Fruit fly (Drosophila melanogaster) whole organism, embryonic: ENCODE data around the gene Rpt6R.
A peak's percentile ranks its signal among the peaks of the same experiment; 100 is the strongest.

Source experiments
- Asciz ChIP-seq: fragments of 200-800 bp; sonication (Bioruptor generic); optimal IDR thresholded peaks from 2 replicates; lab custom pipeline; 2017; ENCODE audit warnings: missing biosample characterization, mild to moderate bottlenecking, missing genetic modification characterization, missing genetic modification reagents
- CG10462 ChIP-seq: fragments of 200-800 bp; sonication (Bioruptor generic); optimal IDR thresholded peaks from 2 replicates; lab custom pipeline; 2016; ENCODE audit warnings: missing biosample characterization, missing genetic modification characterization
- CG10565 ChIP-seq: fragments of 200-800 bp; sonication (Bioruptor generic); optimal IDR thresholded peaks from 3 replicates; lab custom pipeline; 2016; ENCODE audit warnings: missing biosample characterization, mild to moderate bottlenecking, missing genetic modification characterization
- CG14965 ChIP-seq: fragments of 200-800 bp; sonication (Bioruptor generic); optimal IDR thresholded peaks from 2 replicates; lab custom pipeline; 2016; ENCODE audit warnings: missing biosample characterization, missing genetic modification characterization, borderline replicate concordance
- CG16779 ChIP-seq: fragments of 200-800 bp; sonication (Bioruptor generic); IDR thresholded peaks from 2 replicates; pipeline ENCODE4 v1.3.6; 2022; ENCODE audit warnings: missing biosample characterization, missing genetic modification characterization
- CG17829 ChIP-seq: fragments of 200-800 bp; optimal IDR thresholded peaks from 2 replicates; lab custom pipeline; 2019; ENCODE audit warnings: missing biosample characterization, mild to moderate bottlenecking, missing genetic modification characterization, moderate library complexity
- CG18011 ChIP-seq: fragments of 200-800 bp; sonication (Bioruptor generic); optimal IDR thresholded peaks from 2 replicates; lab custom pipeline; 2017; ENCODE audit warnings: missing biosample characterization, missing genetic modification characterization, mild to moderate bottlenecking, moderate library complexity, missing genotype
- CG2129 ChIP-seq: fragments of 200-800 bp; sonication (Bioruptor generic); IDR thresholded peaks from 2 replicates; pipeline ENCODE4 v1.3.6; 2022; ENCODE audit warnings: missing biosample characterization, missing genetic modification characterization; ENCODE audit not compliant: partially characterized antibody
- CG2875 ChIP-seq: fragments of 200-800 bp; sonication (Bioruptor generic); optimal IDR thresholded peaks from 2 replicates; lab custom pipeline; 2017; ENCODE audit warnings: missing biosample characterization, mild to moderate bottlenecking, missing genetic modification characterization, missing genetic modification reagents
- CG3407 ChIP-seq: fragments of 200-800 bp; sonication (Bioruptor generic); optimal IDR thresholded peaks from 2 replicates; lab custom pipeline; 2018; ENCODE audit warnings: missing biosample characterization, mild to moderate bottlenecking, missing genetic modification characterization
- CG4328 ChIP-seq: fragments of 200-800 bp; sonication (Bioruptor generic); optimal IDR thresholded peaks from 3 replicates; lab custom pipeline; 2017; ENCODE audit warnings: missing biosample characterization, missing genetic modification reagents, missing genetic modification characterization
- CG4854 ChIP-seq: fragments of 200-800 bp; sonication (Bioruptor generic); optimal IDR thresholded peaks from 2 replicates; lab custom pipeline; 2016; ENCODE audit warnings: missing biosample characterization, missing genetic modification characterization, inconsistent platforms
- CG5245 ChIP-seq: fragments of 200-800 bp; sonication (Bioruptor generic); optimal IDR thresholded peaks from 3 replicates; lab custom pipeline; 2016; ENCODE audit warnings: missing biosample characterization, missing genetic modification characterization
- CG6272 ChIP-seq: fragments of 200-800 bp; sonication (Bioruptor generic); IDR thresholded peaks from 2 replicates; pipeline ENCODE4 v1.3.6; 2022; ENCODE audit warnings: missing biosample characterization, missing genetic modification characterization
- CG6654 ChIP-seq: fragments of 200-800 bp; sonication (Bioruptor generic); optimal IDR thresholded peaks from 2 replicates; lab custom pipeline; 2017; ENCODE audit warnings: missing biosample characterization, mild to moderate bottlenecking, missing genetic modification characterization
- CG6854 ChIP-seq: fragments of 200-800 bp; sonication (Bioruptor generic); optimal IDR thresholded peaks from 3 replicates; lab custom pipeline; 2017; ENCODE audit warnings: missing biosample characterization, mild to moderate bottlenecking, missing genetic modification characterization
- CG7963 ChIP-seq: fragments of 200-800 bp; sonication (Bioruptor generic); IDR thresholded peaks from 3 replicates; pipeline ENCODE4 v1.3.6; 2022; ENCODE audit warnings: missing biosample characterization, missing genetic modification characterization; ENCODE audit not compliant: partially characterized antibody
- CG8359 ChIP-seq: fragments of 200-800 bp; sonication (Bioruptor generic); optimal IDR thresholded peaks from 2 replicates; lab custom pipeline; 2017; ENCODE audit warnings: missing biosample characterization, mild to moderate bottlenecking, missing genetic modification characterization, borderline replicate concordance
- CG8944 ChIP-seq: fragments of 200-800 bp; sonication (Bioruptor generic); optimal IDR thresholded peaks from 3 replicates; lab custom pipeline; 2016; ENCODE audit warnings: missing biosample characterization, missing genetic modification characterization
- CG9727 ChIP-seq: fragments of 200-800 bp; sonication (Bioruptor generic); optimal IDR thresholded peaks from 3 replicates; lab custom pipeline; 2017; ENCODE audit warnings: missing biosample characterization, mild to moderate bottlenecking, missing genetic modification characterization
- CG9876 ChIP-seq: fragments of 200-800 bp; sonication (Bioruptor generic); optimal IDR thresholded peaks from 2 replicates; lab custom pipeline; 2016; ENCODE audit warnings: missing biosample characterization, missing genetic modification characterization
- D19A ChIP-seq: fragments of 200-800 bp; optimal IDR thresholded peaks from 3 replicates; lab custom pipeline; 2019; ENCODE audit warnings: missing biosample characterization, mild to moderate bottlenecking, missing genetic modification characterization, moderate library complexity
- Dll ChIP-seq: fragments of 200-800 bp; sonication (Bioruptor generic); IDR thresholded peaks from 4 replicates; pipeline ENCODE4 v1.3.6; 2022; ENCODE audit warnings: missing biosample characterization, missing genetic modification characterization; ENCODE audit not compliant: partially characterized antibody
- Gug ChIP-seq: fragments of 200-800 bp; sonication (Bioruptor generic); IDR thresholded peaks from 4 replicates; pipeline ENCODE4 v1.3.6; 2022; ENCODE audit warnings: missing biosample characterization, missing genetic modification characterization
- Hmx ChIP-seq: fragments of 200-800 bp; sonication (Bioruptor generic); optimal IDR thresholded peaks from 2 replicates; lab custom pipeline; 2016; ENCODE audit warnings: missing biosample characterization, missing genetic modification characterization
- Max ChIP-seq: fragments of 200-800 bp; sonication (Bioruptor generic); optimal IDR thresholded peaks from 2 replicates; lab custom pipeline; 2016; ENCODE audit warnings: missing biosample characterization, mild to moderate bottlenecking, missing genetic modification characterization
- NfI ChIP-seq: fragments of 200-800 bp; sonication (Bioruptor generic); optimal IDR thresholded peaks from 3 replicates; lab custom pipeline; 2018; ENCODE audit warnings: missing biosample characterization, mild to moderate bottlenecking, missing genetic modification characterization, moderate library complexity
- Optix ChIP-seq: fragments of 200-800 bp; sonication (Bioruptor generic); IDR thresholded peaks from 3 replicates; pipeline ENCODE4 v1.3.6; 2022; ENCODE audit warnings: missing biosample characterization, missing genetic modification characterization
- PHDP ChIP-seq: fragments of 200-800 bp; sonication (Bioruptor generic); optimal IDR thresholded peaks from 3 replicates; lab custom pipeline; 2018; ENCODE audit warnings: missing biosample characterization, mild to moderate bottlenecking, missing genetic modification characterization, moderate library complexity
- Xbp1 ChIP-seq: fragments of 200-800 bp; sonication (Bioruptor generic); optimal IDR thresholded peaks from 3 replicates; lab custom pipeline; 2016; ENCODE audit warnings: missing biosample characterization, mild to moderate bottlenecking, missing genetic modification characterization
- crp ChIP-seq, 2 experiments: fragments of 200-800 bp; sonication (Bioruptor generic); optimal IDR thresholded peaks; 2 replicates in 1 of 2; 3 replicates in 1 of 2; lab custom pipeline; 2017; ENCODE audit warnings: missing biosample characterization in 2 of 2, missing genetic modification characterization in 2 of 2, mild to moderate bottlenecking in 1 of 2, moderate library complexity in 1 of 2
- da ChIP-seq: fragments of 200-800 bp; sonication (Bioruptor generic); optimal IDR thresholded peaks from 2 replicates; lab custom pipeline; 2016; ENCODE audit warnings: missing biosample characterization, missing genetic modification characterization
- dmrt99B ChIP-seq: fragments of 200-800 bp; sonication (Bioruptor generic); optimal IDR thresholded peaks from 2 replicates; lab custom pipeline; 2018; ENCODE audit warnings: missing biosample characterization, mild to moderate bottlenecking, missing genetic modification characterization, moderate library complexity
- ems ChIP-seq: fragments of 200-800 bp; sonication (Bioruptor generic); optimal IDR thresholded peaks from 3 replicates; lab custom pipeline; 2016; ENCODE audit warnings: missing biosample characterization, missing genetic modification characterization
- fd96Cb ChIP-seq: fragments of 200-800 bp; sonication (Bioruptor generic); optimal IDR thresholded peaks from 2 replicates; lab custom pipeline; 2018; ENCODE audit warnings: missing biosample characterization, mild to moderate bottlenecking, missing genetic modification characterization, moderate library complexity
- hbn ChIP-seq: fragments of 200-800 bp; sonication (Bioruptor generic); IDR thresholded peaks from 2 replicates; pipeline ENCODE4 v1.3.6; 2022; ENCODE audit warnings: missing biosample characterization, missing genetic modification characterization; ENCODE audit not compliant: partially characterized antibody
- hkb ChIP-seq, 2 experiments: fragments of 200-800 bp in 1 of 2; fragments of >200 bp in 1 of 2; sonication (Bioruptor generic) in 1 of 2; IDR thresholded peaks in 1 of 2; optimal IDR thresholded peaks in 1 of 2; 2 replicates each; pipeline versions ENCODE4 v1.3.6 to Lab custom; 2017 to 2022; ENCODE audit warnings: missing biosample characterization in 1 of 2, missing genetic modification characterization in 1 of 2
- klu ChIP-seq: fragments of 200-800 bp; sonication (Bioruptor generic); IDR thresholded peaks from 2 replicates; pipeline ENCODE4 v1.3.6; 2022; ENCODE audit warnings: missing biosample characterization, missing genetic modification characterization
- maf-S ChIP-seq: fragments of 200-800 bp; sonication (Bioruptor generic); optimal IDR thresholded peaks from 2 replicates; lab custom pipeline; 2016; ENCODE audit warnings: missing biosample characterization, missing genetic modification characterization
- phol ChIP-seq: fragments of 200-800 bp; sonication (Bioruptor generic); optimal IDR thresholded peaks from 3 replicates; lab custom pipeline; 2018; ENCODE audit warnings: missing biosample characterization, mild to moderate bottlenecking, missing genetic modification characterization, moderate library complexity
- pita ChIP-seq: fragments of 200-800 bp; sonication (Bioruptor generic); optimal IDR thresholded peaks from 2 replicates; lab custom pipeline; 2017; ENCODE audit warnings: missing biosample characterization, mild to moderate bottlenecking, missing genetic modification characterization
- seq ChIP-seq: fragments of 200-800 bp; sonication (Bioruptor generic); IDR thresholded peaks from 2 replicates; pipeline ENCODE4 v1.3.6; 2022; ENCODE audit warnings: missing biosample characterization, missing genetic modification characterization
- sisA ChIP-seq: fragments of 200-800 bp; sonication (Bioruptor generic); IDR thresholded peaks from 2 replicates; pipeline ENCODE4 v1.3.6; 2022; ENCODE audit warnings: missing biosample characterization, missing genetic modification characterization
- sna ChIP-seq: fragments of 200-800 bp; sonication (Bioruptor generic); IDR thresholded peaks from 2 replicates; pipeline ENCODE4 v1.3.6; 2022; ENCODE audit warnings: missing biosample characterization, missing genetic modification characterization; ENCODE audit not compliant: partially characterized antibody
- sqz ChIP-seq: fragments of 200-800 bp; sonication (Bioruptor generic); optimal IDR thresholded peaks from 3 replicates; lab custom pipeline; 2018; ENCODE audit warnings: missing biosample characterization, mild to moderate bottlenecking, missing genetic modification characterization
- ssp ChIP-seq: fragments of 200-800 bp; sonication (Bioruptor generic); IDR thresholded peaks from 2 replicates; pipeline ENCODE4 v1.3.6; 2022; ENCODE audit warnings: missing biosample characterization, missing genetic modification characterization
- tio ChIP-seq: fragments of 200-800 bp; sonication (Bioruptor generic); optimal IDR thresholded peaks from 2 replicates; lab custom pipeline; 2017; ENCODE audit warnings: missing biosample characterization, missing genetic modification characterization, inconsistent platforms

The Rpt6R gene

DNA sequence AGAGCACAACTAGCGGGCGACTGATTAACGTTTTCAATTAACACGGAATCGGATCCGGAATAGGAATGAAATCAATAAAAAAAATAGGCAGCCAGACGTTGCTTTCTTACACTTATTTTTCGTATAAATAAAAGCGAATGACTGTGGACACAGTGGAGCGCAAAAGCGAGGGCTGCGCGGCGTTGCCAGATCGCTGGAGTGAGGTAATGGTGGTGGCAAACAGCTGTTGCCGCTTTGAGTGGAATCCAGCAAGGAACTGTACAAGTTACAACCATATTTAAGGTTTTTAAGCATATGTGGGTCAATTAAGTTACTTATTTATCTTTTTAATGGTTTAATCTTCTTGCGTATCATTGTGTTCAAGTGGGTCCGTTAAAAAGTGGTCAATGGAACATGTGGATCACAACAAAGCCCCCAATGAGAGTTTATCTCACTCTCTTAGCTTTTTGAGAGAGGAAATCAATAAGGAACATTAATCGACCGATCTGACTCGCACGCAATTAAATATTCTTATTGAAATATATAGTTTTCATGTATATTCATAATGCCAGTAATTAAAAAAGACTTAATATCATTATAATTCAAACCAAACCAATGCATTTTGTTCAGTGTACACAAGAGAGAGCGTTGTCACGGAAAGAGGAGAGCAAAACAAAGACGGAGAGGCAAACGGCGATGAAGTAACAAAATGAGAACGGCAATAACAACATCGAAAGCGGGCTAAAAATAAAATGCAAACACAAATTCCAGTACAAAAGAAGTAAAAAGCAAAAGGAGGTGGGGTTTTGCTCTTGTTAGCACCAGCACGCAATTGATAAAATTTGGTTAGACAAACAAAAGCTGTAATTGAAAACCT, 16.9 kb upstream of the Rpt6R start (continued):
- TF ChIP-seq maf-S (peak; percentile 84), CG2129 (GFP tag; lab: Robert Waterston, UW) (no peak), fd96Cb (tag; lab: Kevin White, UChicago) (peak; percentile 86), seq (GFP tag; lab: Robert Waterston, UW) (peak; percentile 93), CG4854 (GFP tag; lab: Kevin White, UChicago) (peak; percentile 91), PHDP (peak; percentile 92), klu (peak; percentile 82), CG4328 (GFP tag; lab: Kevin White, UChicago) (peak; percentile 81), Asciz (peak; percentile 86), crp (GFP tag; optimal IDR thresholded peaks at IDR 0.05; lab: Kevin White, UChicago) (peak; percentile 6 to 85), Dll (0 out of 4 replicates have a peak, but pooled peaks have one; percentile 23), CG9876 (GFP tag; lab: Kevin White, UChicago) (peak; percentile 69), da (GFP tag; lab: Kevin White, UChicago) (peak; percentile 60), D19A (peak; percentile 86), CG17829 (tag; lab: Kevin White, UChicago) (peak; percentile 91), ssp (peak; percentile 73), CG10565 (no peak), hbn (GFP tag; lab: Robert Waterston, UW) (no peak), sqz (GFP tag; lab: Kevin White, UChicago) (peak; percentile 44), CG6272 (GFP tag; lab: Robert Waterston, UW) (peak; percentile 81), pita (GFP tag; lab: Kevin White, UChicago) (no peak), CG8359 (peak; percentile 53), CG6654 (GFP tag; lab: Kevin White, UChicago) (peak; percentile 76), CG14965 (GFP tag; lab: Kevin White, UChicago) (peak; percentile 43), ems (GFP tag; lab: Kevin White, UChicago) (peak; percentile 93), hkb (optimal IDR thresholded peaks at IDR 0.05; lab: Kevin White, UChicago) (no peak), hkb (GFP tag; IDR thresholded peaks at IDR 0.05; lab: Robert Waterston, UW) (peak; percentile 98), phol (tag; lab: Kevin White, UChicago) (peak; percentile 88), CG6854 (GFP tag; lab: Kevin White, UChicago) (peak; percentile 90), CG7963 (GFP tag; lab: Robert Waterston, UW) (no peak), Optix (GFP tag; lab: Robert Waterston, UW) (peak; percentile 91), CG8944 (GFP tag; lab: Kevin White, UChicago) (peak; percentile 79), Gug (peak; percentile 79), sisA (peak; percentile 89), CG10462 (peak; percentile 74), sna (GFP tag; lab: Robert Waterston, UW) (no peak), Max (GFP tag; lab: Kevin White, UChicago) (peak; percentile 91), CG9727 (GFP tag; lab: Kevin White, UChicago) (peak; percentile 92), dmrt99B (tag; lab: Kevin White, UChicago) (peak; percentile 93), CG16779 (GFP tag; lab: Robert Waterston, UW) (peak; percentile 87), tio (GFP tag; lab: Kevin White, UChicago) (peak; percentile 84), CG5245 (GFP tag; lab: Kevin White, UChicago) (peak; percentile 90), Xbp1 (GFP tag; lab: Kevin White, UChicago) (peak; percentile 90), CG3407 (GFP tag; lab: Kevin White, UChicago) (peak; percentile 82), CG2875 (GFP tag; lab: Kevin White, UChicago) (peak; percentile 85), Hmx (peak; percentile 79), CG18011 (peak; percentile 81), NfI (GFP tag; lab: Kevin White, UChicago) (peak; percentile 89)
